Worm (Caenorhabditis elegans): ENCODE results near the gene C04G2.10.

Gene C04G2.10

ce11 chrIV:10153479-10153878 lies 38.2 kb downstream of the C04G2.10 start:
- no peak for TF ChIP-seq pax-3 (tag; optimal IDR thresholded peaks at IDR 0.05)
- no peak for TF ChIP-seq nhr-76 (tag; optimal IDR thresholded peaks at IDR 0.05)
- no peak for TF ChIP-seq mep-1 (tag; optimal IDR thresholded peaks at IDR 0.05)
- TF ChIP-seq efl-1 (optimal IDR thresholded peaks at IDR 0.05) = no peak
- TF ChIP-seq efl-1 (GFP tag; optimal IDR thresholded peaks at IDR 0.05 in 1 of 2) = peak in 1 of 2 experiments; percentile 88
- TF ChIP-seq sup-37 (GFP tag; optimal IDR thresholded peaks at IDR 0.05) = no peak

ce11 chrIV:10155475-10155874 lies 40.2 kb downstream of the C04G2.10 start, which contains the start of gene ttr-54:
Gene ttr-54 (plus strand): TSS chrIV:10155775.
- no peak for TF ChIP-seq mep-1 (tag; optimal IDR thresholded peaks at IDR 0.05)
- TF ChIP-seq lir-3 (tag; optimal IDR thresholded peaks at IDR 0.05; ENCODE audit: poor library complexity) = no peak
- TF ChIP-seq vab-15 (tag; optimal IDR thresholded peaks at IDR 0.05) = no peak
- peak; percentile 24 for TF ChIP-seq rnt-1 (tag; optimal IDR thresholded peaks at IDR 0.05)
- no peak for TF ChIP-seq ceh-90 (tag; optimal IDR thresholded peaks at IDR 0.05)

ce11 chrIV:10157034-10157433 lies 41.8 kb downstream of the C04G2.10 start:
- TF ChIP-seq C16A3.4 (tag; optimal IDR thresholded peaks at IDR 0.05) (no peak), mab-9 (GFP tag; IDR thresholded peaks at IDR 0.05) (no peak), ces-1 (GFP tag; optimal IDR thresholded peaks at IDR 0.05) (no peak), ceh-90 (tag; optimal IDR thresholded peaks at IDR 0.05) (no peak), lin-13 (GFP tag; optimal IDR thresholded peaks at IDR 0.05) (no peak), aha-1 (tag; optimal IDR thresholded peaks at IDR 0.05) (no peak)

ce11 chrIV:10157489-10158088 lies 42.3 kb downstream of the C04G2.10 start, which contains the start of gene ttr-53:
Gene ttr-53 (plus strand): TSS chrIV:10158038.
- TF ChIP-seq irx-1 (tag; optimal IDR thresholded peaks at IDR 0.05) (no peak), alr-1 (tag; optimal IDR thresholded peaks at IDR 0.05; ENCODE audit: borderline replicate concordance) (no peak), unc-30 (tag; optimal IDR thresholded peaks at IDR 0.05) (no peak), nhr-11 (tag; optimal IDR thresholded peaks at IDR 0.05) (no peak), fkh-10 (GFP tag; optimal IDR thresholded peaks at IDR 0.05) (no peak), elt-2 (tag; optimal IDR thresholded peaks at IDR 0.05) (no peak), ceh-63 (GFP tag; optimal IDR thresholded peaks at IDR 0.05) (no peak), skn-1 (tag; optimal IDR thresholded peaks at IDR 0.05) (no peak), vab-15 (tag; optimal IDR thresholded peaks at IDR 0.05) (no peak), sox-4 (tag; optimal IDR thresholded peaks at IDR 0.05) (no peak), hlh-17 (GFP tag; optimal IDR thresholded peaks at IDR 0.05; ENCODE audit: borderline replicate concordance) (no peak), lir-3 (tag; optimal IDR thresholded peaks at IDR 0.05; ENCODE audit: poor library complexity) (no peak), ets-5 (GFP tag; IDR thresholded peaks at IDR 0.05) (no peak), mdl-1 (tag; optimal IDR thresholded peaks at IDR 0.05) (no peak), dpl-1 (GFP tag; optimal IDR thresholded peaks at IDR 0.05) (no peak), zip-4 (GFP tag; optimal IDR thresholded peaks at IDR 0.05) (no peak), ztf-4 (tag; optimal IDR thresholded peaks at IDR 0.05) (no peak), nhr-77 (tag; optimal IDR thresholded peaks at IDR 0.05) (no peak)

ce11 chrIV:10161706-10162105 lies 46.5 kb downstream of the C04G2.10 start, which contains the start of gene pps-1:
Gene pps-1 (plus strand): TSS chrIV:10162006.
- no peak for TF ChIP-seq lin-14 (GFP tag; optimal IDR thresholded peaks at IDR 0.05)
- TF ChIP-seq fkh-4 (tag; optimal IDR thresholded peaks at IDR 0.05; ENCODE audit: borderline replicate concordance) = no peak
- TF ChIP-seq elt-2 (tag; optimal IDR thresholded peaks at IDR 0.05) = no peak
- no peak for TF ChIP-seq efl-1 (optimal IDR thresholded peaks at IDR 0.05)
- no peak for TF ChIP-seq efl-1 (GFP tag; optimal IDR thresholded peaks at IDR 0.05 in 1 of 2)
- no peak for TF ChIP-seq zip-4 (GFP tag; optimal IDR thresholded peaks at IDR 0.05)
- TF ChIP-seq unc-86 (tag; optimal IDR thresholded peaks at IDR 0.05) = no peak
- TF ChIP-seq pag-3 (tag; optimal IDR thresholded peaks at IDR 0.05; ENCODE audit: borderline replicate concordance, insufficient read depth) = no peak
- TF ChIP-seq C16A3.4 (tag; optimal IDR thresholded peaks at IDR 0.05) = no peak
- no peak for TF ChIP-seq ceh-63 (GFP tag; optimal IDR thresholded peaks at IDR 0.05)
- no peak for TF ChIP-seq unc-98 (GFP tag; IDR thresholded peaks at IDR 0.05)
- peak; percentile 25 for TF ChIP-seq pax-3 (tag; optimal IDR thresholded peaks at IDR 0.05)
- TF ChIP-seq snpc-4 (tag; optimal IDR thresholded peaks at IDR 0.05) = no peak
- TF ChIP-seq fkh-8 (tag; optimal IDR thresholded peaks at IDR 0.05) = peak; percentile 6
- TF ChIP-seq swsn-7 (tag; optimal IDR thresholded peaks at IDR 0.05) = no peak
